Fruit fly (Drosophila melanogaster): ENCODE measurements around the gene Eig71Ea.

Gene Eig71Ea

DNA sequence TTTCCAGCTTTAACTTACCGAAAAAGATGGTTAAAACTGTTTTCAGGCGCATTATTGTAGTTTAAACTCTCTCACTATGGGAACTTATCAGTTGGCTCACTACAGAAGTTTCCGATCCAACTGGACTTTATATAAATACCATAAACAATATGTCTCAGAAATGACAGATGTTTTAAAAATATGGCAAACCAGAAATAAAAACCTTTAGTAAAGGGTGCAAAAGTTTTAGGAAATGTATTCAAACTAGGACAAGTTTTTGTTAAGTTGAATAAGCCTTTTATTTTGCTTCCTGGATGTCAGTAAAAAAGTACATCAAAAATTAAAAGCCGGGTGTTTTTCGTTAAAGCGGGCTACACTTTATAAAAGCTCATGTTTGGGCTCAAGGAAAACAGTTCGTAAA is at the start of gene Eig71Ea, which contains the start of gene Eig71Eb:
Gene Eig71Ea (minus strand): TSS at position 101 of the 400 bp plus-strand sequence.
Gene Eig71Eb (plus strand): TSS at position 376 of the 400 bp plus-strand sequence.
- TF ChIP-seq Ets98B (GFP tag; IDR thresholded peaks at IDR 0.05): no peak
- no peak for TF ChIP-seq CG17806 (tag; optimal IDR thresholded peaks at IDR 0.05)
- no peak for TF ChIP-seq EcR (GFP tag; optimal IDR thresholded peaks at IDR 0.05)
- no peak for TF ChIP-seq CG10348 (GFP tag; IDR thresholded peaks at IDR 0.05)
- TF ChIP-seq CG12605 (GFP tag; IDR thresholded peaks at IDR 0.05): no peak
- TF ChIP-seq CG8301 (tag; optimal IDR thresholded peaks at IDR 0.05): no peak
- no peak for TF ChIP-seq Pif1A (GFP tag; optimal IDR thresholded peaks at IDR 0.05)
- TF ChIP-seq CG8159 (tag; optimal IDR thresholded peaks at IDR 0.05): no peak
- no peak for TF ChIP-seq CG34367 (tag; optimal IDR thresholded peaks at IDR 0.05)

DNA sequence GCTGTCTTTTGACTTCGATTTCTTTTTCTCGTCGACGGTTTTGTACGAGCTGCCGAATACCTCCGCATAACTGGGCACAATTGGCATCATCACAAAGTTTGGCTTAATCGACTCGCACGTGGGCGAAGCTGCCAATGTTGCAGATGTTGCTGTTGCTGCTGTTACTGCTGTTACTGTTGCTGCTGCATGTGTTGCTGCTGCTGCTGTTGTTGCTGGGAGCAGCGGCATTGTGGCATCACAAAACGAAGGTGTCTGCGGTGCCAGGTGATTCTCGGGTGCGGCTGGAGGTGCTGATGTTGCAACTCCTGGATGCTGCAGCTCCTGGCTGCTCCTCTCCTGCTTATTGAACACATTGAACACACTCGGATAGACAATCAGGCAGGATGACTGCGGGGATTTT is 48.5 kb upstream of the Eig71Ea start:
- no peak for TF ChIP-seq EcR (GFP tag; optimal IDR thresholded peaks at IDR 0.05)

DNA sequence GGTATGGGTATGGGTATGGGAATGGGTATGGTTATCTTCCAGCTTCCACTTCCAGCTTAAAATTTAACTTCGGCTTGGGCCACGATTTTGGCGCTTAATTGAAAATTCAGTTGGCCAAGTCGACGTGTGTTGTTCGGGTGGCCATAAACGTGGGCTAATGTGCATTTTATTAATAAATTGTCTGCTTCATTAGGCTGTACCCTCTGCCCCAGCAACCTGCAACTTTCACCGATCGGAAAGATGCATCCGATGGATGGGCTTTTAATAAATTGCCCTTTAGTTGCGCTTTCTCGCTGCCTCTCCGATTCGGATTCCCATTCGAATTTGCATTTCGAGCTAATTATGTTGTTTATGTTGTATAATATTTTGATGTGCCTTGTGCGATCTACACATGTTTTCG is 45.7 kb upstream of the Eig71Ea start:
- TF ChIP-seq CG4496 (GFP tag; IDR thresholded peaks at IDR 0.05) (0 out of 3 replicates have a peak, but pooled peaks have one; percentile 48), D1 (tag; optimal IDR thresholded peaks at IDR 0.05) (no peak)

DNA sequence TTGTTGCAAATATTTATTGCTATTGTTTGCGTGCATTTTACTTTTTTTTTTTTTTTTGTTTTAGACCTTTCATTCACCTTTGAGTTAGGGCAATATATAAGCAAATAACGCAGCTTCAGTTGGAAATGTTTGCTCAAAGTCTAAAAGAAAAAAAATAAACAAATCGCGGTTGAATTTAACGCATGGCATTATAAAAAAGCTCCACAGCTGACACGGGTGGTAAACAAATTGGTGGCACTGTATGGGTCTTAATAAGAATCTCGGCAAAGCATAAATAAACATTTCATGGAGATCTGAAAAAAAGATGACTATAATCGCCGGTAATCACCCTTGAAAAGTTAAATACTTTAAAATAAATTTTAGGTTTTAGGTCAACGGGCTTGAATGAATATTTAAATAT is 44.9 kb upstream of the Eig71Ea start:
- TF ChIP-seq EcR (GFP tag; optimal IDR thresholded peaks at IDR 0.05): no peak
- no peak for TF ChIP-seq CG13204 (GFP tag; optimal IDR thresholded peaks at IDR 0.05)
- no peak for TF ChIP-seq Ets98B (GFP tag; IDR thresholded peaks at IDR 0.05)
- TF ChIP-seq CG15710 (tag; optimal IDR thresholded peaks at IDR 0.05): no peak
- TF ChIP-seq CG32121 (GFP tag; IDR thresholded peaks at IDR 0.05): no peak
- TF ChIP-seq CG9948 (tag; optimal IDR thresholded peaks at IDR 0.05): no peak
- no peak for TF ChIP-seq rn (GFP tag; IDR thresholded peaks at IDR 0.05)
- TF ChIP-seq Pif1A (GFP tag; optimal IDR thresholded peaks at IDR 0.05): no peak
- no peak for TF ChIP-seq CG12605 (GFP tag; IDR thresholded peaks at IDR 0.05)
- TF ChIP-seq CG34367 (tag; optimal IDR thresholded peaks at IDR 0.05): no peak
- TF ChIP-seq CG17806 (tag; optimal IDR thresholded peaks at IDR 0.05): no peak
- no peak for TF ChIP-seq gl (tag; optimal IDR thresholded peaks at IDR 0.05)
- no peak for TF ChIP-seq CG8159 (tag; optimal IDR thresholded peaks at IDR 0.05)
- no peak for TF ChIP-seq CG8301 (tag; optimal IDR thresholded peaks at IDR 0.05)
- TF ChIP-seq CG14655 (GFP tag; optimal IDR thresholded peaks at IDR 0.05): no peak
- TF ChIP-seq Snoo (tag; optimal IDR thresholded peaks at IDR 0.05): no peak
- TF ChIP-seq D1 (tag; optimal IDR thresholded peaks at IDR 0.05): no peak
- no peak for TF ChIP-seq CG4496 (GFP tag; IDR thresholded peaks at IDR 0.05)
- TF ChIP-seq Pif1B (GFP tag; optimal IDR thresholded peaks at IDR 0.05): no peak

DNA sequence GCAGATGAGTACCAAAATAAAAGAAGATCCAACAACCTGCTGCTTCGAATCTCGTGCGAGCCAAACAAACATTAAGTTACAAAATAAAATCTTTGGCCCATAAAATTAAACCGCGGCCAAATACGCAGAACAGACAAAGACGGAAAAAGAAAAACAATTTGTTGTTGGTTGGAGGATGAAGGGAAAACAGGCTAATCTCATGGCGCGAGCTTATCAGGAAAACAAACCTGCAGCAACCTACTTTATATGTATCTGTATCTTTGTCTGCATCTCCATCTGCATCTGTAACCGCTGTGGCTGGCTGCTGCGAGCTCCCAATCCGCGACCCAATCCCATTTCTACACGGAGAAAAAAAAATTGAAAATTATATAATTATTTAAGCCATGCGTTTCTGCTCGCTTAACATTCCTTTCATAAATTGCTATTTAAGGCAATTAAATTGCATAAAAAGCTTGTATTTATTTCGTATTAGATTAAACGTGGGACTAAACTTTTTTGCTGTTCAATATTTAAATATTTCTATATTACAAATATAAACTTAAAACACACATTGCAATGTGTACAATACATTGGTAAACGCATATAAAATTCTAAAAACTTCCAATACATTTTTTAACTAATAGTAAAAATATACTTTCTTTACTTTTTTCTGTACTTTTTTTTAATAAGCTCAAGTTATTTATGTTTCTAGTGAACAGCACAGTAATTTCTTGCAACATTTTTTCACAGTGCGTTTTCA is 43.5 kb upstream of the Eig71Ea start:
- TF ChIP-seq D1 (tag; optimal IDR thresholded peaks at IDR 0.05) (no peak), CG17806 (tag; optimal IDR thresholded peaks at IDR 0.05) (peak; percentile 32), Pif1B (GFP tag; optimal IDR thresholded peaks at IDR 0.05) (peak; percentile 25), EcR (GFP tag; optimal IDR thresholded peaks at IDR 0.05) (no peak), CG34367 (tag; optimal IDR thresholded peaks at IDR 0.05) (peak; percentile 9), CG15710 (tag; optimal IDR thresholded peaks at IDR 0.05) (peak; percentile 20), CG13204 (GFP tag; optimal IDR thresholded peaks at IDR 0.05) (no peak), rn (GFP tag; IDR thresholded peaks at IDR 0.05) (no peak), CG9948 (tag; optimal IDR thresholded peaks at IDR 0.05) (peak; percentile 48), Snoo (tag; optimal IDR thresholded peaks at IDR 0.05) (peak; percentile 4), CG8159 (tag; optimal IDR thresholded peaks at IDR 0.05) (peak; percentile 59), CG14655 (GFP tag; optimal IDR thresholded peaks at IDR 0.05) (peak; percentile 57), CG4496 (GFP tag; IDR thresholded peaks at IDR 0.05) (no peak)

DNA sequence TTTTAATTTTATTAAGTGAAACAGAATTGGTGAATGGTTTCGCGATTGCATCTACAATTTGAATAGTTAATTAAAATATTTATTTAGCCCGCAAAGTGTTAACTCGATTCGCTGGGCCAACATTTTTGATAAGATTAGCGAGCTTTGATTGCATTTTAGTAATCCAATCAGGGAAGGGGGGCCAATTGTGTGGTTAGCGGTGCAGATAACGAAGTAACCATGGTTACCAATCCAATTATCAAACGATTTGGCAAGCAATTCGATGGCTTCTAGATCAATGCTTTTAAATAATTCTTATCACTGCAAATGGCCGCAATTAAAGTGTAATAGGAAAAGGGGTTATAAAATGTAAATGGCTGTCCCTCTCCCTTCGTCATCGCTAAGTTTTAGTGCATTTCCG is 42.9 kb upstream of the Eig71Ea start:
- TF ChIP-seq CG15710 (tag; optimal IDR thresholded peaks at IDR 0.05): no peak
- TF ChIP-seq CG13204 (GFP tag; optimal IDR thresholded peaks at IDR 0.05): no peak
- no peak for TF ChIP-seq rn (GFP tag; IDR thresholded peaks at IDR 0.05)
- no peak for TF ChIP-seq Pif1A (GFP tag; optimal IDR thresholded peaks at IDR 0.05)
- TF ChIP-seq CG17806 (tag; optimal IDR thresholded peaks at IDR 0.05): no peak
- no peak for TF ChIP-seq CG12605 (GFP tag; IDR thresholded peaks at IDR 0.05)
- no peak for TF ChIP-seq CG34367 (tag; optimal IDR thresholded peaks at IDR 0.05)
- TF ChIP-seq CG8159 (tag; optimal IDR thresholded peaks at IDR 0.05): no peak
- TF ChIP-seq gl (tag; optimal IDR thresholded peaks at IDR 0.05): no peak

DNA sequence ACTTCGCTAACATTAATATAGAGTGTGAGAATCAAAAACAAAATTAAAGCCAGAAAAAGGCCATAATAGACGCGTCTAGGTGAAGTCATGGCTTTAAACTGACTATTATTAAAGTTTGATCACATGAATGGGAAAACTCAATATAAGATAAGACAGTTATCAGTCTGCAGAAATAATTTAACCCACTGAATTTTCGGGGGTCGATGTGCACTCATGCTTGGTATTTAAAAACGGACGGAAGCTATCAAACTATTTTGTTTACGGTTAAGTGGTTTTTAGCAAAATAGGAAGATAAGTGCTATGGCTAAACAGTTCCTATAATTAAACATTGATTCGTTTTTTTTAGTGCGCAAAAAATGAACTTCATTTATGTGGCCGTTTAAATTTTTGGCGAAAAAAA is 42.5 kb upstream of the Eig71Ea start, which contains the start of gene CG34451:
Gene CG34451 (minus strand): TSS at position 101 of the 400 bp plus-strand sequence.
- no peak for TF ChIP-seq CG14655 (GFP tag; optimal IDR thresholded peaks at IDR 0.05)
- no peak for TF ChIP-seq CG8159 (tag; optimal IDR thresholded peaks at IDR 0.05)
- TF ChIP-seq D1 (tag; optimal IDR thresholded peaks at IDR 0.05): no peak

Data from whole organism, pupa.